Fruit fly (Drosophila melanogaster) whole organism, embryonic: Measurements from ENCODE around the gene CG11920.
"Not testable (repeated sequence)": the region's sequence is repeated elsewhere in the genome, so short reads cannot be mapped to it uniquely, and the experiment has no call there.

Experiments used
- Ada2b ChIP-seq: fragments of 200-800 bp; sonication (Bioruptor generic); IDR thresholded peaks from 2 replicates; pipeline ENCODE4 v1.3.6; 2022; ENCODE audit warnings: missing biosample characterization, missing genetic modification characterization
- B-H2 ChIP-seq: fragments of 200-800 bp; sonication (Bioruptor generic); optimal IDR thresholded peaks from 2 replicates; lab custom pipeline; 2018; ENCODE audit warnings: missing biosample characterization, mild to moderate bottlenecking, missing genetic modification characterization
- CG10267 ChIP-seq: fragments of 200-800 bp; sonication (Bioruptor generic); optimal IDR thresholded peaks from 2 replicates; lab custom pipeline; 2018; ENCODE audit warnings: missing biosample characterization, mild to moderate bottlenecking, missing genetic modification characterization, moderate library complexity
- CG11695 ChIP-seq: fragments of 200-800 bp; sonication (Bioruptor generic); IDR thresholded peaks from 3 replicates; pipeline ENCODE4 v1.3.6; 2022; ENCODE audit warnings: missing biosample characterization, missing genetic modification characterization
- CG13624 ChIP-seq: fragments of 200-800 bp; sonication (Bioruptor generic); optimal IDR thresholded peaks from 2 replicates; lab custom pipeline; 2016; ENCODE audit warnings: missing biosample characterization, missing genetic modification characterization
- CG13775 ChIP-seq: fragments of 200-800 bp; sonication (Bioruptor generic); optimal IDR thresholded peaks from 3 replicates; lab custom pipeline; 2017; ENCODE audit warnings: missing biosample characterization, mild to moderate bottlenecking, missing genetic modification characterization
- CG14050 ChIP-seq: fragments of 200-800 bp; sonication (Bioruptor generic); IDR thresholded peaks from 3 replicates; pipeline ENCODE4 v1.3.6; 2022; ENCODE audit warnings: missing biosample characterization, missing genetic modification characterization
- CG14667 ChIP-seq: fragments of 200-800 bp; sonication (Bioruptor generic); IDR thresholded peaks from 2 replicates; pipeline ENCODE4 v1.3.6; 2022; ENCODE audit warnings: missing biosample characterization, missing genetic modification characterization
- CG2875 ChIP-seq: fragments of 200-800 bp; sonication (Bioruptor generic); optimal IDR thresholded peaks from 2 replicates; lab custom pipeline; 2017; ENCODE audit warnings: missing biosample characterization, mild to moderate bottlenecking, missing genetic modification characterization, missing genetic modification reagents
- CG30403 ChIP-seq: fragments of 200-800 bp; sonication (Bioruptor generic); optimal IDR thresholded peaks from 3 replicates; lab custom pipeline; 2016; ENCODE audit warnings: missing biosample characterization, missing genetic modification characterization
- CG3281 ChIP-seq: fragments of 200-800 bp; sonication (Bioruptor generic); optimal IDR thresholded peaks from 3 replicates; lab custom pipeline; 2017; ENCODE audit warnings: missing biosample characterization, mild to moderate bottlenecking, missing genetic modification characterization
- CG33213 ChIP-seq: fragments of 200-800 bp; sonication (Bioruptor generic); optimal IDR thresholded peaks from 3 replicates; lab custom pipeline; 2016; ENCODE audit warnings: missing biosample characterization, missing genetic modification characterization
- CG34224 ChIP-seq: fragments of 200-800 bp; sonication (Bioruptor generic); IDR thresholded peaks from 3 replicates; pipeline ENCODE4 v1.3.6; 2022; ENCODE audit warnings: missing biosample characterization, missing genetic modification characterization; ENCODE audit not compliant: partially characterized antibody
- CG34422 ChIP-seq: fragments of 200-800 bp; sonication (Bioruptor generic); IDR thresholded peaks from 3 replicates; pipeline ENCODE4 v1.3.6; 2022; ENCODE audit warnings: missing biosample characterization, missing genetic modification characterization
- CG3726 ChIP-seq: fragments of 200-800 bp; sonication (Bioruptor generic); IDR thresholded peaks from 3 replicates; pipeline ENCODE4, ENCODE4 v1.3.6; 2022; ENCODE audit warnings: missing biosample characterization, missing genetic modification characterization
- CG4328 ChIP-seq: fragments of 200-800 bp; sonication (Bioruptor generic); optimal IDR thresholded peaks from 3 replicates; lab custom pipeline; 2017; ENCODE audit warnings: missing biosample characterization, missing genetic modification reagents, missing genetic modification characterization
- CG43689 ChIP-seq: fragments of 200-800 bp; sonication (Bioruptor generic); IDR thresholded peaks from 2 replicates; pipeline ENCODE4 v1.3.6; 2022; ENCODE audit warnings: missing biosample characterization, missing genetic modification characterization
- CG5953 ChIP-seq: fragments of 200-800 bp; sonication (Bioruptor generic); IDR thresholded peaks from 2 replicates; pipeline ENCODE4 v1.3.6; 2022; ENCODE audit warnings: missing biosample characterization, missing genetic modification characterization
- CG6654 ChIP-seq: fragments of 200-800 bp; sonication (Bioruptor generic); optimal IDR thresholded peaks from 2 replicates; lab custom pipeline; 2017; ENCODE audit warnings: missing biosample characterization, mild to moderate bottlenecking, missing genetic modification characterization
- CG6765 ChIP-seq: fragments of 200-800 bp; sonication (Bioruptor generic); optimal IDR thresholded peaks from 3 replicates; lab custom pipeline; 2017; ENCODE audit warnings: missing biosample characterization, mild to moderate bottlenecking, missing genetic modification characterization
- CG7372 ChIP-seq: fragments of 200-800 bp; sonication (Bioruptor generic); IDR thresholded peaks from 2 replicates; pipeline ENCODE4 v1.3.6; 2022; ENCODE audit warnings: missing biosample characterization, missing genetic modification characterization
- CG9817 ChIP-seq: fragments of 200-800 bp; sonication (Bioruptor generic); optimal IDR thresholded peaks from 2 replicates; lab custom pipeline; 2018; ENCODE audit warnings: missing biosample characterization, mild to moderate bottlenecking, missing genetic modification characterization, moderate library complexity
- CG9876 ChIP-seq: fragments of 200-800 bp; sonication (Bioruptor generic); optimal IDR thresholded peaks from 2 replicates; lab custom pipeline; 2016; ENCODE audit warnings: missing biosample characterization, missing genetic modification characterization
- Dbx ChIP-seq: fragments of 200-800 bp; sonication (Bioruptor generic); IDR thresholded peaks from 3 replicates; pipeline ENCODE4 v1.3.6; 2022; ENCODE audit warnings: missing biosample characterization, missing genetic modification characterization
- Fer3 ChIP-seq: fragments of 200-800 bp; sonication (Bioruptor generic); optimal IDR thresholded peaks from 2 replicates; lab custom pipeline; 2018; ENCODE audit warnings: missing biosample characterization, mild to moderate bottlenecking, missing genetic modification characterization, moderate library complexity
- Meics ChIP-seq: fragments of 200-800 bp; sonication (Bioruptor generic); optimal IDR thresholded peaks from 2 replicates; lab custom pipeline; 2017; ENCODE audit warnings: missing biosample characterization, mild to moderate bottlenecking, missing genetic modification characterization
- Mrtf ChIP-seq: fragments of 200-800 bp; sonication (Bioruptor generic); IDR thresholded peaks from 3 replicates; pipeline ENCODE4 v1.3.6; 2022; ENCODE audit warnings: missing biosample characterization, missing genetic modification characterization
- Oli ChIP-seq: fragments of 200-800 bp; sonication (Bioruptor generic); optimal IDR thresholded peaks from 2 replicates; lab custom pipeline; 2018; ENCODE audit warnings: missing biosample characterization, mild to moderate bottlenecking, missing genetic modification characterization, moderate library complexity
- Scr ChIP-seq: fragments of 200-800 bp; sonication (Bioruptor generic); IDR thresholded peaks from 2 replicates; pipeline ENCODE4 v1.3.6; 2022; ENCODE audit warnings: missing biosample characterization, missing genetic modification characterization; ENCODE audit not compliant: partially characterized antibody
- Sry-δ ChIP-seq: fragments of 200-800 bp; sonication (Bioruptor generic); optimal IDR thresholded peaks from 2 replicates; lab custom pipeline; 2016; ENCODE audit warnings: missing biosample characterization, missing genetic modification characterization
- cas ChIP-seq: fragments of 200-800 bp; sonication (Bioruptor generic); IDR thresholded peaks from 2 replicates; pipeline ENCODE4 v1.3.6; 2022; ENCODE audit warnings: missing biosample characterization, missing genetic modification characterization
- caup ChIP-seq: fragments of 200-800 bp; sonication (Bioruptor generic); optimal IDR thresholded peaks from 3 replicates; lab custom pipeline; 2017; ENCODE audit warnings: missing biosample characterization, mild to moderate bottlenecking, missing genetic modification characterization, moderate library complexity; ENCODE audit not compliant: severe bottlenecking
- danr ChIP-seq: fragments of 200-800 bp; sonication (Bioruptor generic); IDR thresholded peaks from 2 replicates; pipeline ENCODE4 v1.3.6; 2022; ENCODE audit warnings: missing biosample characterization, missing genetic modification characterization
- dm ChIP-seq: fragments of 200-800 bp; sonication (Bioruptor generic); optimal IDR thresholded peaks from 3 replicates; lab custom pipeline; 2016; ENCODE audit warnings: missing biosample characterization, missing genetic modification characterization
- dmrt11E ChIP-seq: fragments of 200-800 bp; sonication (Bioruptor generic); optimal IDR thresholded peaks from 3 replicates; lab custom pipeline; 2018; ENCODE audit warnings: missing biosample characterization, mild to moderate bottlenecking, missing genetic modification characterization, moderate library complexity
- fd3F ChIP-seq: fragments of 200-800 bp; sonication (Bioruptor generic); optimal IDR thresholded peaks from 2 replicates; lab custom pipeline; 2018; ENCODE audit warnings: missing biosample characterization, mild to moderate bottlenecking, missing genetic modification characterization, moderate library complexity
- gsb ChIP-seq: fragments of 200-800 bp; sonication (Bioruptor generic); IDR thresholded peaks from 2 replicates; pipeline ENCODE4 v1.3.6; 2022; ENCODE audit warnings: missing biosample characterization, missing genetic modification characterization
- hbn ChIP-seq: fragments of 200-800 bp; sonication (Bioruptor generic); IDR thresholded peaks from 2 replicates; pipeline ENCODE4 v1.3.6; 2022; ENCODE audit warnings: missing biosample characterization, missing genetic modification characterization; ENCODE audit not compliant: partially characterized antibody
- hkb ChIP-seq, 2 experiments: fragments of 200-800 bp in 1 of 2; fragments of >200 bp in 1 of 2; sonication (Bioruptor generic) in 1 of 2; IDR thresholded peaks in 1 of 2; optimal IDR thresholded peaks in 1 of 2; 2 replicates each; pipeline versions ENCODE4 v1.3.6 to Lab custom; 2017 to 2022; ENCODE audit warnings: missing biosample characterization in 1 of 2, missing genetic modification characterization in 1 of 2
- luna ChIP-seq: fragments of 200-800 bp; sonication (Bioruptor generic); optimal IDR thresholded peaks from 2 replicates; lab custom pipeline; 2016; ENCODE audit warnings: missing biosample characterization, missing genetic modification characterization
- nmo ChIP-seq: fragments of 200-800 bp; sonication (Bioruptor generic); optimal IDR thresholded peaks from 2 replicates; lab custom pipeline; 2018; ENCODE audit warnings: missing biosample characterization, mild to moderate bottlenecking, missing genetic modification characterization, moderate library complexity
- row ChIP-seq: fragments of 200-800 bp; sonication (Bioruptor generic); IDR thresholded peaks from 3 replicates; pipeline ENCODE4 v1.3.6; 2022; ENCODE audit warnings: missing biosample characterization, missing genetic modification characterization
- sens ChIP-seq: fragments of 200-800 bp; sonication (Bioruptor generic); peaks from one replicate; lab custom pipeline; 2016; ENCODE audit warnings: missing biosample characterization, missing genetic modification characterization
- tna ChIP-seq: fragments of 200-800 bp; sonication (Bioruptor generic); IDR thresholded peaks from 2 replicates; pipeline ENCODE4 v1.3.6; 2022; ENCODE audit warnings: missing biosample characterization, missing genetic modification characterization; ENCODE audit not compliant: partially characterized antibody
- ttk ChIP-seq: fragments of 200-800 bp; sonication (Bioruptor generic); IDR thresholded peaks from 2 replicates; pipeline ENCODE4 v2.1.2; 2022; ENCODE audit warnings: missing biosample characterization, missing genetic modification characterization
- vnd ChIP-seq: fragments of 200-800 bp; sonication (Bioruptor generic); IDR thresholded peaks from 3 replicates; pipeline ENCODE4 v1.3.6; 2022; ENCODE audit warnings: missing biosample characterization, missing genetic modification characterization; ENCODE audit not compliant: partially characterized antibody
- wek ChIP-seq: fragments of 200-800 bp; sonication (Bioruptor generic); optimal IDR thresholded peaks from 3 replicates; lab custom pipeline; 2018; ENCODE audit warnings: missing biosample characterization, mild to moderate bottlenecking, missing genetic modification characterization, moderate library complexity
- z ChIP-seq: fragments of 200-800 bp; sonication (Bioruptor generic); IDR thresholded peaks from 3 replicates; pipeline ENCODE4 v1.3.6; 2022; ENCODE audit warnings: missing biosample characterization, missing genetic modification characterization
- zfh2 ChIP-seq: fragments of 200-800 bp; sonication (Bioruptor generic); optimal IDR thresholded peaks from 2 replicates; lab custom pipeline; 2016; ENCODE audit warnings: missing biosample characterization, missing genetic modification characterization

The CG11920 gene

DNA sequence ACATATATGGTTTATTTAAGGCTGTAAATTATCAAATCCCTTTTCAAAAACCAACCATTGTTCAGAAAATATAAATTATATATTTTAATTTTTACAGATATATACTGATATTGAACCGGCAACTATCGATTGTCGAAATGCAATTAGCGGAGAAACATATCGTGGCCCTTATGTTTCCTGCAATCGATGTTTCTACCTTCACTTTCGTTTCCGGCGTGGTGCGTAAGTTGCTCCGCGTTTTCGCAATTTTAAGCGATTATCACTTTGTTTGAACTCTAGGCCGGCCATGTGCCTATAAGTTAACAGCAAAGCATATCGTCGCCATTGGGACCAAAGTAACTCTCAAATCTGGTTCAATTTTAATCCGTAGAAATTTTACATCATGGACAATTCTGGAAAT is 48.6 kb downstream of the CG11920 start, which contains the start of gene vig2 (continued):
- TF ChIP-seq Fer3 (tag; lab: Kevin White, UChicago) (peak; percentile 50), CG34224 (GFP tag; lab: Robert Waterston, UW) (peak; percentile 64; the same call in 2 of the 3 replicates), Ada2b (GFP tag; lab: Robert Waterston, UW) (peak; percentile 29; the same call in 1 of the 2 replicates), nmo (GFP tag; lab: Kevin White, UChicago) (peak; percentile 55), dm (GFP tag; lab: Kevin White, UChicago) (peak; percentile 48), fd3F (GFP tag; lab: Kevin White, UChicago) (peak; percentile 57), Sry-δ (GFP tag; lab: Kevin White, UChicago) (peak; percentile 56), Oli (peak; percentile 34), CG43689 (GFP tag; lab: Robert Waterston, UW) (peak; percentile 77), row (GFP tag; lab: Robert Waterston, UW) (peak; percentile 70), CG11695 (GFP tag; lab: Robert Waterston, UW) (0 out of 3 replicates have a peak, but pooled peaks have one; percentile 39), CG9876 (GFP tag; lab: Kevin White, UChicago) (peak; percentile 4), CG3281 (GFP tag; lab: Kevin White, UChicago) (peak; percentile 62), vnd (GFP tag; lab: Robert Waterston, UW) (peak; percentile 85), CG13775 (GFP tag; lab: Kevin White, UChicago) (peak; percentile 76), CG5953 (peak; percentile 81), CG34422 (GFP tag; lab: Robert Waterston, UW) (peak; percentile 82), Scr (peak; percentile 90), hkb (GFP tag; IDR thresholded peaks at IDR 0.05; lab: Robert Waterston, UW) (peak; percentile 61; the same call in 1 of the 2 replicates), Meics (GFP tag; lab: Kevin White, UChicago) (peak; percentile 74), cas (GFP tag; lab: Robert Waterston, UW) (0 out of 2 replicates have a peak, but pooled peaks have one; percentile 6), z (GFP tag; lab: Robert Waterston, UW) (0 out of 3 replicates have a peak, but pooled peaks have one; percentile 33), danr (GFP tag; lab: Robert Waterston, UW) (0 out of 2 replicates have a peak, but pooled peaks have one; percentile 8), dmrt11E (tag; lab: Kevin White, UChicago) (peak; percentile 17), CG14050 (peak; percentile 65; the same call in 2 of the 3 replicates), CG2875 (GFP tag; lab: Kevin White, UChicago) (peak; percentile 33), CG3726 (GFP tag; lab: Robert Waterston, UW) (0 out of 3 replicates have a peak, but pooled peaks have one; percentile 63), Dbx (peak; percentile 85), CG9817 (tag; lab: Kevin White, UChicago) (peak; percentile 44), CG7372 (GFP tag; lab: Robert Waterston, UW) (peak; percentile 63; the same call in 1 of the 2 replicates), CG10267 (peak; percentile 0), Mrtf (peak; percentile 49; the same call in 1 of the 3 replicates), ttk (GFP tag; lab: Robert Waterston, UW) (peak; percentile 77; the same call in 1 of the 2 replicates), hbn (GFP tag; lab: Robert Waterston, UW) (peak; percentile 57), zfh2 (peak; percentile 10), sens (GFP tag; lab: Kevin White, UChicago) (peak; percentile 78), B-H2 (GFP tag; lab: Kevin White, UChicago) (peak; percentile 3), CG13624 (GFP tag; lab: Kevin White, UChicago) (peak; percentile 18), CG6765 (peak; percentile 57), CG30403 (GFP tag; lab: Kevin White, UChicago) (peak; percentile 29), luna (GFP tag; lab: Kevin White, UChicago) (peak; percentile 5), gsb (GFP tag; lab: Robert Waterston, UW) (peak; percentile 49; the same call in 1 of the 2 replicates), CG14667 (0 out of 2 replicates have a peak, but pooled peaks have one; percentile 23), CG6654 (GFP tag; lab: Kevin White, UChicago) (peak; percentile 10), wek (GFP tag; lab: Kevin White, UChicago) (peak; percentile 22), tna (GFP tag; lab: Robert Waterston, UW) (peak; percentile 74), CG4328 (GFP tag; lab: Kevin White, UChicago) (peak; percentile 17), CG33213 (GFP tag; lab: Kevin White, UChicago) (peak; percentile 29), caup (GFP tag; lab: Kevin White, UChicago) (peak; percentile 73)
- TF ChIP-seq hkb (optimal IDR thresholded peaks at IDR 0.05; lab: Kevin White, UChicago) = not testable (repeated sequence)
